Worm (Caenorhabditis elegans): ENCODE data around the gene F53B3.5.

- TF ChIP-seq eor-1 (tag; optimal IDR thresholded peaks at IDR 0.05), result no peak
- no peak for TF ChIP-seq ztf-11 (tag; optimal IDR thresholded peaks at IDR 0.05)
- TF ChIP-seq zag-1 (tag; optimal IDR thresholded peaks at IDR 0.05), result no peak
- TF ChIP-seq ceh-9 (tag; optimal IDR thresholded peaks at IDR 0.05), result no peak
- TF ChIP-seq nhr-25 (tag; optimal IDR thresholded peaks at IDR 0.05), result no peak
- no peak for TF ChIP-seq daf-12 (tag; optimal IDR thresholded peaks at IDR 0.05)
- no peak for TF ChIP-seq pqm-1 (tag; optimal IDR thresholded peaks at IDR 0.05)
- no peak for TF ChIP-seq ZK546.5 (tag; optimal IDR thresholded peaks at IDR 0.05)
- TF ChIP-seq pha-4 (tag; optimal IDR thresholded peaks at IDR 0.05), result no peak
- no peak for TF ChIP-seq snpc-4 (tag; optimal IDR thresholded peaks at IDR 0.05)
- TF ChIP-seq hmg-11 (tag; optimal IDR thresholded peaks at IDR 0.05), result no peak
- TF ChIP-seq elt-2 (tag; optimal IDR thresholded peaks at IDR 0.05), result no peak
Observed at ce11 chrX:2877433-2877832, 1.9 kb downstream of the F53B3.5 start.
